Worm (Caenorhabditis elegans) whole organism, young adult: ENCODE results near the gene spo-11.

ENCODE experiments used
- B0019.2 ChIP-seq: fragments of 200-800 bp; sonication (Bioruptor generic); conservative IDR thresholded peaks from 2 replicates; pipeline ENCODE4 v1.3.6; 2022; ENCODE audit warnings: missing genetic modification reagents, missing genetic modification characterization, missing compliant biosample characterization
- B0035.1 ChIP-seq: sonication (generic microtip); optimal IDR thresholded peaks from 2 replicates; lab custom pipeline; 2016; ENCODE audit warnings: missing genetic modification characterization, mild to moderate bottlenecking, missing compliant biosample characterization, missing genotype, missing genetic modification reagents
- D2030.7 ChIP-seq: fragments of 200-800 bp; sonication (Bioruptor generic); IDR thresholded peaks from 2 replicates; pipeline ENCODE4 v1.3.6; 2022; ENCODE audit warnings: missing genetic modification reagents, missing genetic modification characterization, missing compliant biosample characterization
- F33H1.4 ChIP-seq: fragments of 200-800 bp; sonication (Bioruptor generic); IDR thresholded peaks from 2 replicates; pipeline ENCODE4 v1.3.6; 2022; ENCODE audit warnings: missing genetic modification reagents, missing genetic modification characterization, missing compliant biosample characterization
- F37B4.10 ChIP-seq: fragments of 200-800 bp; sonication (Bioruptor generic); IDR thresholded peaks from 2 replicates; pipeline ENCODE4 v1.3.6; 2022; ENCODE audit warnings: missing genetic modification characterization, missing compliant biosample characterization
- Y56A3A.18 ChIP-seq: fragments of 200-800 bp; sonication (Bioruptor generic); IDR thresholded peaks from 2 replicates; pipeline ENCODE4 v1.3.6; 2022; ENCODE audit warnings: missing genetic modification reagents, missing genetic modification characterization, missing compliant biosample characterization
- Y95B8A.8 ChIP-seq: fragments of 200-800 bp; sonication (Bioruptor generic); IDR thresholded peaks from 2 replicates; pipeline ENCODE4 v1.3.6; 2022; ENCODE audit warnings: missing genetic modification reagents, missing genetic modification characterization, missing compliant biosample characterization
- ama-1 ChIP-seq, 3 experiments: fragments of 150-350 bp in 1 of 3; sonication (generic microtip) in 2 of 3; optimal IDR thresholded peaks; 2 replicates each; lab custom pipeline; 2014 to 2018; ENCODE audit warnings: missing biosample characterization in 2 of 3, missing genetic modification characterization in 2 of 3, missing genetic modification reagents in 2 of 3
- aptf-2 ChIP-seq: fragments of 200-800 bp; sonication (Bioruptor generic); conservative IDR thresholded peaks from 2 replicates; pipeline ENCODE4 v1.3.6; 2022; ENCODE audit warnings: missing genetic modification reagents, missing genetic modification characterization, missing compliant biosample characterization
- atf-7 ChIP-seq: sonication (generic microtip); optimal IDR thresholded peaks from 2 replicates; lab custom pipeline; 2017; ENCODE audit warnings: mild to moderate bottlenecking, missing genetic modification characterization, missing compliant biosample characterization
- athp-1 ChIP-seq: sonication (generic microtip); optimal IDR thresholded peaks from 2 replicates; lab custom pipeline; 2017; ENCODE audit warnings: mild to moderate bottlenecking, missing genetic modification characterization, missing compliant biosample characterization
- attf-6 ChIP-seq: fragments of 200-800 bp; sonication (Bioruptor generic); IDR thresholded peaks from 2 replicates; pipeline ENCODE4 v1.3.6; 2022; ENCODE audit warnings: missing genetic modification reagents, missing genetic modification characterization, missing compliant biosample characterization
- cebp-2 ChIP-seq: fragments of 200-800 bp; sonication (Bioruptor generic); IDR thresholded peaks from 2 replicates; pipeline ENCODE4 v1.3.6; 2022; ENCODE audit warnings: missing genetic modification characterization, missing compliant biosample characterization
- ceh-79 ChIP-seq: sonication (generic microtip); optimal IDR thresholded peaks from 2 replicates; lab custom pipeline; 2017; ENCODE audit warnings: mild to moderate bottlenecking, missing genetic modification characterization, missing compliant biosample characterization
- chd-7 ChIP-seq: sonication (generic microtip); optimal IDR thresholded peaks from 2 replicates; lab custom pipeline; 2016; ENCODE audit warnings: mild to moderate bottlenecking, missing genetic modification characterization, moderate library complexity, missing compliant biosample characterization
- die-1 ChIP-seq: sonication (generic microtip); optimal IDR thresholded peaks from 2 replicates; lab custom pipeline; 2016; ENCODE audit warnings: missing genotype, mild to moderate bottlenecking, missing genetic modification characterization, missing compliant biosample characterization
- dox-1 ChIP-seq: fragments of 200-800 bp; sonication (Bioruptor generic); IDR thresholded peaks from 2 replicates; pipeline ENCODE4 v1.3.6; 2022; ENCODE audit warnings: missing genetic modification reagents, missing genetic modification characterization, missing compliant biosample characterization
- dpl-1 ChIP-seq: fragments of 150-350 bp; optimal IDR thresholded peaks from 2 replicates; lab custom pipeline; 2014; ENCODE audit warnings: missing biosample characterization, missing genetic modification reagents, missing genetic modification characterization
- efl-1 ChIP-seq: fragments of 150-350 bp; optimal IDR thresholded peaks from 2 replicates; lab custom pipeline; 2014; ENCODE audit warnings: missing biosample characterization, missing genetic modification reagents, missing genetic modification characterization
- egl-18 ChIP-seq: fragments of 200-800 bp; sonication (Bioruptor generic); IDR thresholded peaks from 2 replicates; pipeline ENCODE4 v1.3.6; 2022; ENCODE audit warnings: missing genetic modification reagents, missing genetic modification characterization, missing compliant biosample characterization
- gei-17 ChIP-seq: fragments of 200-800 bp; sonication (Bioruptor generic); optimal IDR thresholded peaks from 2 replicates; lab custom pipeline; 2018; ENCODE audit warnings: mild to moderate bottlenecking, missing genetic modification characterization, missing compliant biosample characterization
- him-1 ChIP-seq: sonication (generic microtip); optimal IDR thresholded peaks from 2 replicates; lab custom pipeline; 2016; ENCODE audit warnings: missing genotype, missing genetic modification reagents, missing genetic modification characterization, missing compliant biosample characterization
- hlh-26 ChIP-seq: fragments of 200-800 bp; sonication (Bioruptor generic); conservative IDR thresholded peaks from 2 replicates; pipeline ENCODE4 v1.3.6; 2022; ENCODE audit warnings: missing genetic modification reagents, missing genetic modification characterization, missing compliant biosample characterization
- hmg-1.2 ChIP-seq: fragments of 200-800 bp; sonication (Bioruptor generic); IDR thresholded peaks from 2 replicates; pipeline ENCODE4 v1.3.6; 2022; ENCODE audit warnings: missing genetic modification reagents, missing genetic modification characterization, missing compliant biosample characterization
- hmg-20 ChIP-seq: fragments of 200-800 bp; sonication (Bioruptor generic); IDR thresholded peaks from 2 replicates; pipeline ENCODE4 v1.3.6; 2022; ENCODE audit warnings: missing genetic modification reagents, missing genetic modification characterization, missing compliant biosample characterization
- hrde-1 ChIP-seq: sonication (generic microtip); optimal IDR thresholded peaks from 2 replicates; lab custom pipeline; 2016; ENCODE audit warnings: missing genetic modification characterization, mild to moderate bottlenecking, missing compliant biosample characterization, moderate library complexity, missing genotype, missing genetic modification reagents, borderline replicate concordance
- let-526 ChIP-seq: fragments of 200-800 bp; sonication (Bioruptor generic); IDR thresholded peaks from 2 replicates; pipeline ENCODE4 v1.3.6; 2022; ENCODE audit warnings: missing genetic modification reagents, missing genetic modification characterization, missing compliant biosample characterization
- let-607 ChIP-seq, 2 experiments: fragments of 200-800 bp in 1 of 2; sonication (Bioruptor generic) in 1 of 2; sonication (generic microtip) in 1 of 2; optimal IDR thresholded peaks; 2 replicates each; lab custom pipeline; 2016 to 2018; ENCODE audit warnings: mild to moderate bottlenecking in 2 of 2, missing compliant biosample characterization in 2 of 2, missing genetic modification characterization in 2 of 2, moderate library complexity in 2 of 2, missing genotype in 1 of 2
- lin-26 ChIP-seq: fragments of 200-800 bp; sonication (Bioruptor generic); IDR thresholded peaks from 2 replicates; pipeline ENCODE4 v1.3.6; 2022; ENCODE audit warnings: missing genetic modification reagents, missing genetic modification characterization, missing compliant biosample characterization
- lin-54 ChIP-seq: fragments of 200-800 bp; sonication (Bioruptor generic); optimal IDR thresholded peaks from 2 replicates; lab custom pipeline; 2018; ENCODE audit warnings: mild to moderate bottlenecking, missing genetic modification characterization, missing compliant biosample characterization
- lir-1 ChIP-seq: fragments of 200-800 bp; sonication (Bioruptor generic); conservative IDR thresholded peaks from 2 replicates; pipeline ENCODE4 v1.3.6; 2022; ENCODE audit warnings: missing genetic modification reagents, missing genetic modification characterization, missing compliant biosample characterization
- madf-3 ChIP-seq: fragments of 200-800 bp; sonication (Bioruptor generic); IDR thresholded peaks from 2 replicates; pipeline ENCODE4 v1.3.6; 2022; ENCODE audit warnings: missing genetic modification reagents, missing genetic modification characterization, missing compliant biosample characterization
- madf-6 ChIP-seq: fragments of 200-800 bp; sonication (Bioruptor generic); IDR thresholded peaks from 2 replicates; pipeline ENCODE4 v1.3.6; 2022; ENCODE audit warnings: missing genetic modification reagents, missing genetic modification characterization, missing compliant biosample characterization
- mel-28 ChIP-seq: sonication (generic microtip); optimal IDR thresholded peaks from 2 replicates; lab custom pipeline; 2016; ENCODE audit warnings: borderline replicate concordance, mild to moderate bottlenecking, missing genetic modification characterization, missing compliant biosample characterization
- mxl-1 ChIP-seq: sonication (generic microtip); optimal IDR thresholded peaks from 2 replicates; lab custom pipeline; 2016; ENCODE audit warnings: missing genetic modification characterization, missing compliant biosample characterization
- nfya-2 ChIP-seq: fragments of 200-800 bp; sonication (Bioruptor generic); IDR thresholded peaks from 2 replicates; pipeline ENCODE4 v1.3.6; 2022; ENCODE audit warnings: missing genetic modification reagents, missing genetic modification characterization, missing compliant biosample characterization
- nfyb-1 ChIP-seq: fragments of 200-800 bp; sonication (Bioruptor generic); IDR thresholded peaks from 2 replicates; pipeline ENCODE4 v1.3.6; 2022; ENCODE audit warnings: missing genetic modification reagents, missing genetic modification characterization, missing compliant biosample characterization
- nhr-120 ChIP-seq: fragments of 200-800 bp; sonication (Bioruptor generic); IDR thresholded peaks from 2 replicates; pipeline ENCODE4 v1.3.6; 2022; ENCODE audit warnings: missing genetic modification characterization, missing compliant biosample characterization
- nhr-80 ChIP-seq: sonication (generic microtip); optimal IDR thresholded peaks from 2 replicates; lab custom pipeline; 2016; ENCODE audit warnings: missing genetic modification characterization, missing compliant biosample characterization
- pha-4 ChIP-seq: fragments of 150-350 bp; sonication (generic microtip); optimal IDR thresholded peaks from 2 replicates; lab custom pipeline; 2014; ENCODE audit warnings: missing biosample characterization, missing genetic modification reagents, missing genetic modification characterization
- repo-1 ChIP-seq: sonication (generic microtip); optimal IDR thresholded peaks from 2 replicates; lab custom pipeline; 2017; ENCODE audit warnings: mild to moderate bottlenecking, missing genetic modification characterization, missing compliant biosample characterization
- snpc-1.1 ChIP-seq: sonication (generic microtip); optimal IDR thresholded peaks from 2 replicates; lab custom pipeline; 2017; ENCODE audit warnings: missing genetic modification characterization, mild to moderate bottlenecking, missing compliant biosample characterization, antibody characterized with exemption, moderate library complexity, missing genotype, missing genetic modification reagents; ENCODE audit not compliant: insufficient read depth
- snpc-1.3 ChIP-seq: sonication (generic microtip); optimal IDR thresholded peaks from 2 replicates; lab custom pipeline; 2017; ENCODE audit warnings: missing genetic modification characterization, mild to moderate bottlenecking, missing compliant biosample characterization, antibody characterized with exemption, moderate library complexity, missing genotype, missing genetic modification reagents; ENCODE audit not compliant: insufficient read depth
- snpc-3.4 ChIP-seq: sonication (generic microtip); optimal IDR thresholded peaks from 2 replicates; lab custom pipeline; 2017; ENCODE audit warnings: missing genetic modification characterization, mild to moderate bottlenecking, missing compliant biosample characterization, antibody characterized with exemption, moderate library complexity, missing genotype, missing genetic modification reagents
- snpc-4 ChIP-seq, 5 experiments: fragments of 150-350 bp in 1 of 5; sonication (generic microtip) in 4 of 5; optimal IDR thresholded peaks; 2 replicates each; lab custom pipeline; 2014 to 2018; ENCODE audit warnings: missing genetic modification characterization in 5 of 5, missing biosample characterization in 3 of 5, antibody characterized with exemption in 2 of 5, mild to moderate bottlenecking in 2 of 5, missing compliant biosample characterization in 2 of 5, missing genotype in 2 of 5, moderate library complexity in 2 of 5, missing genetic modification reagents in 1 of 5
- unc-130 ChIP-seq: sonication (generic microtip); optimal IDR thresholded peaks from 2 replicates; lab custom pipeline; 2016; ENCODE audit warnings: missing genetic modification reagents, missing genetic modification characterization, missing compliant biosample characterization
- zim-3 ChIP-seq: sonication (generic microtip); optimal IDR thresholded peaks from 2 replicates; lab custom pipeline; 2017; ENCODE audit warnings: mild to moderate bottlenecking, missing genetic modification characterization, moderate library complexity, missing compliant biosample characterization

Gene spo-11

ce11 chrIV:11145929-11146339, 21.3 kb upstream of the spo-11 start (continued):
- TF ChIP-seq lin-26 = peak; percentile 59
- TF ChIP-seq snpc-1.1 (tag; lab: Kevin White, UChicago) = peak; percentile 28
- no peak for TF ChIP-seq nhr-120 (GFP tag; lab: Robert Waterston, UW)
- TF ChIP-seq egl-18 (GFP tag; lab: Robert Waterston, UW) = no peak
- TF ChIP-seq unc-130 (GFP tag; lab: Kevin White, UChicago) = peak; percentile 83
- no peak for TF ChIP-seq nhr-80 (tag; lab: Kevin White, UChicago)
- peak; percentile 75 for TF ChIP-seq zim-3 (tag; lab: Kevin White, UChicago)
- no peak for TF ChIP-seq dox-1 (GFP tag; lab: Robert Waterston, UW)
- peak; percentile 46 for TF ChIP-seq lin-54
- no peak for TF ChIP-seq pha-4 (tag; lab: Kevin White, UChicago)
- TF ChIP-seq let-526 = no peak
- TF ChIP-seq snpc-4 (GFP tag; optimal IDR thresholded peaks at IDR 0.05; lab: Kevin White, UChicago) = peak; percentile 54
- TF ChIP-seq snpc-4 (tag; optimal IDR thresholded peaks at IDR 0.05; lab: Kevin White, UChicago) = peak in 2 of 4 experiments; percentile 37 to 45
- peak; percentile 35 for TF ChIP-seq die-1 (tag; lab: Kevin White, UChicago)
- peak; percentile 32 for TF ChIP-seq F33H1.4
- TF ChIP-seq repo-1 (tag; lab: Kevin White, UChicago) = peak; percentile 78
- TF ChIP-seq B0035.1 (tag; lab: Kevin White, UChicago) = peak; percentile 61
- TF ChIP-seq Y95B8A.8 (GFP tag; lab: Robert Waterston, UW) = 0 out of 2 replicates have a peak, but pooled peaks have one; percentile 50
- peak; percentile 89 for TF ChIP-seq hrde-1 (tag; lab: Kevin White, UChicago)
- no peak for TF ChIP-seq aptf-2 (GFP tag; lab: Robert Waterston, UW)
- no peak for TF ChIP-seq ama-1 (optimal IDR thresholded peaks at IDR 0.05; lab: Kevin White, UChicago)
- peak in 1 of 2 experiments; percentile 63 for TF ChIP-seq ama-1 (GFP tag; optimal IDR thresholded peaks at IDR 0.05; lab: Kevin White, UChicago)
- no peak; the same call in 1 of the 2 replicates for TF ChIP-seq cebp-2 (GFP tag; lab: Robert Waterston, UW)
- TF ChIP-seq let-607 (tag; optimal IDR thresholded peaks at IDR 0.05; lab: Kevin White, UChicago) = no peak
- peak; percentile 63 for TF ChIP-seq chd-7
- TF ChIP-seq gei-17 (GFP tag; lab: Kevin White, UChicago) = no peak
- TF ChIP-seq mxl-1 (tag; lab: Kevin White, UChicago) = peak; percentile 72
- peak; percentile 53 for TF ChIP-seq snpc-3.4
- peak; percentile 67 for TF ChIP-seq madf-6 (GFP tag; lab: Robert Waterston, UW)
- no peak for TF ChIP-seq hmg-1.2 (GFP tag; lab: Robert Waterston, UW)
- no peak for TF ChIP-seq B0019.2 (GFP tag; lab: Robert Waterston, UW)
- TF ChIP-seq F37B4.10 (GFP tag; lab: Robert Waterston, UW) = no peak
- peak; percentile 33; the same call in 1 of the 2 replicates for TF ChIP-seq D2030.7 (GFP tag; lab: Robert Waterston, UW)
- no peak for TF ChIP-seq dpl-1 (GFP tag; lab: Kevin White, UChicago)
- no peak for TF ChIP-seq efl-1 (GFP tag; lab: Kevin White, UChicago)
- peak; percentile 46 for TF ChIP-seq atf-7 (tag; lab: Kevin White, UChicago)
- TF ChIP-seq madf-3 (GFP tag; lab: Robert Waterston, UW) = 0 out of 2 replicates have a peak, but pooled peaks have one; percentile 38
- no peak for TF ChIP-seq hmg-20 (GFP tag; lab: Robert Waterston, UW)
- peak; percentile 73; the same call in 1 of the 2 replicates for TF ChIP-seq nfya-2 (GFP tag; lab: Robert Waterston, UW)
- peak; percentile 61 for TF ChIP-seq athp-1 (tag; lab: Kevin White, UChicago)
- peak; percentile 78; the same call in 1 of the 2 replicates for TF ChIP-seq attf-6 (GFP tag; lab: Robert Waterston, UW)
- peak; percentile 64 for TF ChIP-seq him-1 (tag; lab: Kevin White, UChicago)
- no peak for TF ChIP-seq mel-28 (tag; lab: Kevin White, UChicago)
- peak; percentile 57 for TF ChIP-seq ceh-79
- 0 out of 2 replicates have a peak, but pooled peaks have one; percentile 49 for TF ChIP-seq Y56A3A.18 (GFP tag; lab: Robert Waterston, UW)
- peak; percentile 21; the same call in 1 of the 2 replicates for TF ChIP-seq nfyb-1 (GFP tag; lab: Robert Waterston, UW)
- peak; percentile 26 for TF ChIP-seq snpc-1.3
- no peak for TF ChIP-seq lir-1 (GFP tag; lab: Robert Waterston, UW)
- TF ChIP-seq hlh-26 = no peak
